Fruit fly (Drosophila melanogaster) Kc167 (cell line): ENCODE data around the gene CG17778.

ENCODE experiments used
- h ChIP-seq: fragments of >200 bp; optimal IDR thresholded peaks from 3 replicates; lab custom pipeline; 2018; ENCODE audit warnings: missing external identifiers
- insv ChIP-seq: fragments of >200 bp; optimal IDR thresholded peaks from 3 replicates; lab custom pipeline; 2018; ENCODE audit warnings: missing external identifiers
- psq ChIP-seq: fragments of >200 bp; optimal IDR thresholded peaks from 2 replicates; lab custom pipeline; 2017; ENCODE audit warnings: missing external identifiers

- TF ChIP-seq insv (lab: Kevin White, UChicago) (no peak), h (lab: Kevin White, UChicago) (no peak), psq (lab: Kevin White, UChicago) (no peak)
Observed at dm6 chrX:542069-542468, 47.7 kb downstream of the CG17778 start.
